Fruit fly (Drosophila melanogaster) whole organism, adult: Measurements from ENCODE around the gene Cpr65Ay.

Experiments used
- CG12768 ChIP-seq: fragments of 200-800 bp; sonication (Bioruptor generic); optimal IDR thresholded peaks from 2 replicates; lab custom pipeline; 2017; ENCODE audit warnings: missing biosample characterization, missing genetic modification characterization, mild to moderate bottlenecking, moderate library complexity, missing genetic modification reagents
- CG1620 ChIP-seq: fragments of 200-800 bp; sonication (Bioruptor generic); optimal IDR thresholded peaks from 2 replicates; lab custom pipeline; 2016; ENCODE audit warnings: missing biosample characterization, missing genetic modification characterization
- CG33017 ChIP-seq: fragments of 200-800 bp; sonication (Bioruptor generic); optimal IDR thresholded peaks from 2 replicates; lab custom pipeline; 2018; ENCODE audit warnings: missing biosample characterization, mild to moderate bottlenecking, missing genetic modification characterization, moderate library complexity
- CG5204 ChIP-seq: fragments of 200-800 bp; sonication (Bioruptor generic); optimal IDR thresholded peaks from 2 replicates; lab custom pipeline; 2016; ENCODE audit warnings: missing biosample characterization, missing genetic modification characterization
- CG7045 ChIP-seq: fragments of 200-800 bp; sonication (Bioruptor generic); optimal IDR thresholded peaks from 2 replicates; lab custom pipeline; 2017; ENCODE audit warnings: missing biosample characterization, mild to moderate bottlenecking, missing genetic modification characterization
- Clk ChIP-seq: fragments of 200-800 bp; sonication (Bioruptor generic); optimal IDR thresholded peaks from 2 replicates; lab custom pipeline; 2017; ENCODE audit warnings: missing biosample characterization, missing genetic modification characterization
- Mnt ChIP-seq: fragments of 200-800 bp; sonication (Bioruptor generic); optimal IDR thresholded peaks from 2 replicates; lab custom pipeline; 2016; ENCODE audit warnings: missing biosample characterization, mild to moderate bottlenecking, missing genetic modification characterization
- cnc ChIP-seq, 2 experiments: fragments of >200 bp; optimal IDR thresholded peaks; 2 replicates each; lab custom pipeline; 2017
- ovo ChIP-seq: fragments of 200-800 bp; sonication (Bioruptor generic); optimal IDR thresholded peaks from 2 replicates; lab custom pipeline; 2016; ENCODE audit warnings: missing biosample characterization, missing genetic modification characterization
- pad ChIP-seq: fragments of 200-800 bp; sonication (Bioruptor generic); optimal IDR thresholded peaks from 3 replicates; lab custom pipeline; 2017; ENCODE audit warnings: missing biosample characterization, missing genetic modification characterization, mild to moderate bottlenecking, moderate library complexity, missing genetic modification reagents
- toe ChIP-seq: fragments of 200-800 bp; sonication (Bioruptor generic); optimal IDR thresholded peaks from 2 replicates; lab custom pipeline; 2016; ENCODE audit warnings: missing biosample characterization, missing genetic modification characterization

- TF ChIP-seq CG33017 (tag; lab: Kevin White, UChicago) (no peak), Mnt (GFP tag; lab: Kevin White, UChicago) (no peak), pad (GFP tag; lab: Kevin White, UChicago) (no peak), toe (GFP tag; lab: Kevin White, UChicago) (no peak), CG7045 (no peak), CG12768 (GFP tag; lab: Kevin White, UChicago) (no peak), Clk (GFP tag; lab: Kevin White, UChicago) (no peak), CG5204 (no peak), cnc (optimal IDR thresholded peaks at IDR 0.05; lab: Kevin White, UChicago) (no peak), ovo (GFP tag; lab: Kevin White, UChicago) (no peak), CG1620 (no peak)
These were observed 26.4 kb downstream of the Cpr65Ay start, which contains the start of gene Cpr65Au for dm6 chr3L:6132009-6132408.
